Fruit fly (Drosophila melanogaster) whole organism, embryonic: Measurements from ENCODE around the gene Gclc.

Source experiments
- ATbp ChIP-seq: fragments of 200-800 bp; sonication (Bioruptor generic); optimal IDR thresholded peaks from 2 replicates; lab custom pipeline; 2017; ENCODE audit warnings: missing biosample characterization, mild to moderate bottlenecking, missing genetic modification characterization, missing genetic modification reagents
- Antp ChIP-seq: fragments of 200-800 bp; sonication (Bioruptor generic); optimal IDR thresholded peaks from 3 replicates; lab custom pipeline; 2016; ENCODE audit warnings: missing biosample characterization, missing genetic modification characterization
- Asciz ChIP-seq: fragments of 200-800 bp; sonication (Bioruptor generic); optimal IDR thresholded peaks from 2 replicates; lab custom pipeline; 2017; ENCODE audit warnings: missing biosample characterization, mild to moderate bottlenecking, missing genetic modification characterization, missing genetic modification reagents
- Bdp1 ChIP-seq: fragments of 200-800 bp; sonication (Bioruptor generic); optimal IDR thresholded peaks from 3 replicates; lab custom pipeline; 2016; ENCODE audit warnings: missing biosample characterization, missing genetic modification characterization
- Blimp-1 ChIP-seq: fragments of 200-800 bp; sonication (Bioruptor generic); optimal IDR thresholded peaks from 3 replicates; lab custom pipeline; 2018; ENCODE audit warnings: missing biosample characterization, missing genetic modification characterization, mild to moderate bottlenecking, moderate library complexity, missing genetic modification reagents
- CG10147 ChIP-seq: fragments of 200-800 bp; sonication (Bioruptor generic); optimal IDR thresholded peaks from 2 replicates; lab custom pipeline; 2019; ENCODE audit warnings: missing biosample characterization, mild to moderate bottlenecking, missing genetic modification characterization, moderate library complexity
- CG10209 ChIP-seq: fragments of 200-800 bp; sonication (Bioruptor generic); optimal IDR thresholded peaks from 3 replicates; lab custom pipeline; 2017; ENCODE audit warnings: missing biosample characterization, mild to moderate bottlenecking, missing genetic modification characterization, missing genetic modification reagents
- CG1024 ChIP-seq: fragments of 200-800 bp; sonication (Bioruptor generic); IDR thresholded peaks from 2 replicates; pipeline ENCODE4 v1.3.6; 2022; ENCODE audit warnings: missing biosample characterization, missing genetic modification characterization
- CG10462 ChIP-seq: fragments of 200-800 bp; sonication (Bioruptor generic); optimal IDR thresholded peaks from 2 replicates; lab custom pipeline; 2016; ENCODE audit warnings: missing biosample characterization, missing genetic modification characterization
- CG11504 ChIP-seq: fragments of 200-800 bp; sonication (Bioruptor generic); optimal IDR thresholded peaks from 3 replicates; lab custom pipeline; 2019; ENCODE audit warnings: missing biosample characterization, mild to moderate bottlenecking, missing genetic modification characterization, moderate library complexity
- CG11723 ChIP-seq: fragments of 200-800 bp; sonication (Bioruptor generic); optimal IDR thresholded peaks from 2 replicates; lab custom pipeline; 2017; ENCODE audit warnings: missing biosample characterization, mild to moderate bottlenecking, missing genetic modification characterization
- CG12744 ChIP-seq: fragments of 200-800 bp; sonication (Bioruptor generic); optimal IDR thresholded peaks from 2 replicates; lab custom pipeline; 2016; ENCODE audit warnings: missing biosample characterization, missing genetic modification characterization
- CG13296 ChIP-seq: fragments of 200-800 bp; sonication (Bioruptor generic); optimal IDR thresholded peaks from 3 replicates; lab custom pipeline; 2018; ENCODE audit warnings: missing biosample characterization, mild to moderate bottlenecking, missing genetic modification characterization
- CG15696 ChIP-seq: fragments of 200-800 bp; sonication (Bioruptor generic); optimal IDR thresholded peaks from 2 replicates; lab custom pipeline; 2019; ENCODE audit warnings: missing biosample characterization, mild to moderate bottlenecking, missing genetic modification characterization, moderate library complexity
- CG1602 ChIP-seq: fragments of 200-800 bp; sonication (Bioruptor generic); optimal IDR thresholded peaks from 3 replicates; lab custom pipeline; 2016; ENCODE audit warnings: missing biosample characterization, missing genetic modification characterization
- CG16779 ChIP-seq: fragments of 200-800 bp; sonication (Bioruptor generic); IDR thresholded peaks from 2 replicates; pipeline ENCODE4 v1.3.6; 2022; ENCODE audit warnings: missing biosample characterization, missing genetic modification characterization
- CG17328 ChIP-seq: fragments of 200-800 bp; sonication (Bioruptor generic); IDR thresholded peaks from 2 replicates; pipeline ENCODE4 v1.3.6; 2022; ENCODE audit warnings: missing biosample characterization, missing genetic modification characterization
- CG17361 ChIP-seq: fragments of 200-800 bp; sonication (Bioruptor generic); IDR thresholded peaks from 3 replicates; pipeline ENCODE4 v1.3.6; 2022; ENCODE audit warnings: missing biosample characterization, missing genetic modification characterization
- CG17802 ChIP-seq: fragments of 200-800 bp; sonication (Bioruptor generic); optimal IDR thresholded peaks from 2 replicates; lab custom pipeline; 2018; ENCODE audit warnings: missing biosample characterization, mild to moderate bottlenecking, missing genetic modification characterization, moderate library complexity
- CG18476 ChIP-seq: fragments of 200-800 bp; sonication (Bioruptor generic); optimal IDR thresholded peaks from 2 replicates; lab custom pipeline; 2016; ENCODE audit warnings: missing biosample characterization, mild to moderate bottlenecking, missing genetic modification characterization
- CG18764 ChIP-seq: fragments of 200-800 bp; sonication (Bioruptor generic); optimal IDR thresholded peaks from 3 replicates; lab custom pipeline; 2016; ENCODE audit warnings: missing biosample characterization, missing genetic modification characterization
- CG3163 ChIP-seq: fragments of 200-800 bp; sonication (Bioruptor generic); optimal IDR thresholded peaks from 3 replicates; lab custom pipeline; 2016; ENCODE audit warnings: missing biosample characterization, missing genetic modification characterization
- CG33213 ChIP-seq: fragments of 200-800 bp; sonication (Bioruptor generic); optimal IDR thresholded peaks from 3 replicates; lab custom pipeline; 2016; ENCODE audit warnings: missing biosample characterization, missing genetic modification characterization
- CG4854 ChIP-seq: fragments of 200-800 bp; sonication (Bioruptor generic); optimal IDR thresholded peaks from 2 replicates; lab custom pipeline; 2016; ENCODE audit warnings: missing biosample characterization, missing genetic modification characterization, inconsistent platforms
- CG5180 ChIP-seq: fragments of 200-800 bp; sonication (Bioruptor generic); optimal IDR thresholded peaks from 3 replicates; lab custom pipeline; 2017; ENCODE audit warnings: missing biosample characterization, missing genetic modification characterization, mild to moderate bottlenecking, moderate library complexity, missing genetic modification reagents
- CG6254 ChIP-seq: fragments of 200-800 bp; sonication (Bioruptor generic); optimal IDR thresholded peaks from 3 replicates; lab custom pipeline; 2017; ENCODE audit warnings: mild to moderate bottlenecking, missing biosample characterization, missing genetic modification reagents, missing genetic modification characterization
- CG7271 ChIP-seq: fragments of 200-800 bp; sonication (Bioruptor generic); optimal IDR thresholded peaks from 2 replicates; lab custom pipeline; 2018; ENCODE audit warnings: missing biosample characterization, mild to moderate bottlenecking, missing genetic modification characterization, moderate library complexity
- CG9932 ChIP-seq: fragments of 200-800 bp; sonication (Bioruptor generic); IDR thresholded peaks from 2 replicates; pipeline ENCODE4 v1.3.6; 2022; ENCODE audit warnings: missing biosample characterization, missing genetic modification characterization
- Oaz ChIP-seq: fragments of 200-800 bp; sonication (Bioruptor generic); IDR thresholded peaks from 2 replicates; pipeline ENCODE4 v1.3.6; 2022; ENCODE audit warnings: missing biosample characterization, missing genetic modification characterization
- Stat92E ChIP-seq, 3 experiments: fragments of >200 bp in 2 of 3; fragments of 200-800 bp in 1 of 3; sonication (Bioruptor generic) in 1 of 3; optimal IDR thresholded peaks; 2 replicates each; lab custom pipeline; 2017 to 2019; ENCODE audit warnings: missing biosample characterization in 3 of 3, missing genetic modification characterization in 3 of 3, mild to moderate bottlenecking in 1 of 3, moderate library complexity in 1 of 3
- TFAM ChIP-seq: fragments of 200-800 bp; sonication (Bioruptor generic); optimal IDR thresholded peaks from 2 replicates; lab custom pipeline; 2017; ENCODE audit warnings: missing biosample characterization, missing genetic modification characterization, inconsistent platforms
- Trl ChIP-seq, 3 experiments: fragments of >200 bp in 2 of 3; fragments of 200-800 bp in 1 of 3; sonication (Bioruptor generic) in 1 of 3; optimal IDR thresholded peaks; 2 replicates in 1 of 3; 3 replicates in 2 of 3; lab custom pipeline; 2016 to 2017; ENCODE audit warnings: missing biosample characterization in 1 of 3, missing genetic modification characterization in 1 of 3
- Xbp1 ChIP-seq: fragments of 200-800 bp; sonication (Bioruptor generic); optimal IDR thresholded peaks from 3 replicates; lab custom pipeline; 2016; ENCODE audit warnings: missing biosample characterization, mild to moderate bottlenecking, missing genetic modification characterization
- al ChIP-seq: fragments of 200-800 bp; sonication (Bioruptor generic); IDR thresholded peaks from 2 replicates; pipeline ENCODE4 v1.3.6; 2022; ENCODE audit warnings: missing biosample characterization, missing genetic modification characterization
- bab2 ChIP-seq: fragments of 200-800 bp; sonication (Bioruptor generic); optimal IDR thresholded peaks from 2 replicates; lab custom pipeline; 2016; ENCODE audit warnings: missing biosample characterization, missing genetic modification characterization
- bsh ChIP-seq, 2 experiments: fragments of 200-800 bp; sonication (Bioruptor generic); optimal IDR thresholded peaks; 2 replicates each; lab custom pipeline; 2017 to 2018; ENCODE audit warnings: mild to moderate bottlenecking in 2 of 2, missing biosample characterization in 2 of 2, missing genetic modification characterization in 2 of 2, moderate library complexity in 1 of 2
- dati ChIP-seq: fragments of 200-800 bp; sonication (Bioruptor generic); IDR thresholded peaks from 2 replicates; pipeline ENCODE4 v1.3.6; 2022; ENCODE audit warnings: missing biosample characterization, missing genetic modification characterization
- dimm ChIP-seq: fragments of 200-800 bp; sonication (Bioruptor generic); IDR thresholded peaks from 2 replicates; pipeline ENCODE4 v1.3.6; 2022; ENCODE audit warnings: missing biosample characterization, missing genetic modification characterization
- jigr1 ChIP-seq: fragments of 200-800 bp; sonication (Bioruptor generic); IDR thresholded peaks from 3 replicates; pipeline ENCODE4 v1.3.6; 2022; ENCODE audit warnings: missing biosample characterization, missing genetic modification characterization
- lola ChIP-seq, 3 experiments: fragments of >200 bp in 2 of 3; fragments of 200-800 bp in 1 of 3; sonication (Bioruptor generic) in 1 of 3; optimal IDR thresholded peaks; 2 replicates each; lab custom pipeline; 2017 to 2019; ENCODE audit warnings: missing biosample characterization in 3 of 3, missing genetic modification characterization in 3 of 3, mild to moderate bottlenecking in 1 of 3, moderate library complexity in 1 of 3
- odd ChIP-seq: fragments of 200-800 bp; sonication (Bioruptor generic); optimal IDR thresholded peaks from 2 replicates; lab custom pipeline; 2017; ENCODE audit warnings: missing biosample characterization, mild to moderate bottlenecking, missing genetic modification characterization
- onecut ChIP-seq: fragments of 200-800 bp; sonication (Bioruptor generic); IDR thresholded peaks from 2 replicates; pipeline ENCODE4 v1.3.6; 2022; ENCODE audit warnings: missing biosample characterization, missing genetic modification characterization
- pho ChIP-seq: fragments of 200-800 bp; sonication (Bioruptor generic); optimal IDR thresholded peaks from 2 replicates; lab custom pipeline; 2016; ENCODE audit warnings: missing biosample characterization, missing genetic modification characterization
- so ChIP-seq: fragments of 200-800 bp; sonication (Bioruptor generic); IDR thresholded peaks from 3 replicates; pipeline ENCODE4 v1.3.6; 2022; ENCODE audit warnings: missing biosample characterization, missing genetic modification characterization
- stc ChIP-seq: fragments of 200-800 bp; sonication (Bioruptor generic); IDR thresholded peaks from 2 replicates; pipeline ENCODE4 v1.3.6; 2022; ENCODE audit warnings: missing biosample characterization, missing genetic modification characterization
- toy ChIP-seq: fragments of 200-800 bp; sonication (Bioruptor generic); IDR thresholded peaks from 2 replicates; pipeline ENCODE4 v1.3.6; 2022; ENCODE audit warnings: missing biosample characterization, missing genetic modification characterization
- unpg ChIP-seq: fragments of 200-800 bp; sonication (Bioruptor generic); optimal IDR thresholded peaks from 3 replicates; lab custom pipeline; 2018; ENCODE audit warnings: missing biosample characterization, mild to moderate bottlenecking, missing genetic modification characterization, moderate library complexity
- wor ChIP-seq: fragments of 200-800 bp; sonication (Bioruptor generic); IDR thresholded peaks from 2 replicates; pipeline ENCODE4 v1.3.6; 2022; ENCODE audit warnings: missing biosample characterization, missing genetic modification characterization
- zen2 ChIP-seq: fragments of 200-800 bp; sonication (Bioruptor generic); IDR thresholded peaks from 3 replicates; pipeline ENCODE4 v1.3.6; 2022; ENCODE audit warnings: missing biosample characterization, missing genetic modification characterization; ENCODE audit not compliant: partially characterized antibody

Gene Gclc

DNA sequence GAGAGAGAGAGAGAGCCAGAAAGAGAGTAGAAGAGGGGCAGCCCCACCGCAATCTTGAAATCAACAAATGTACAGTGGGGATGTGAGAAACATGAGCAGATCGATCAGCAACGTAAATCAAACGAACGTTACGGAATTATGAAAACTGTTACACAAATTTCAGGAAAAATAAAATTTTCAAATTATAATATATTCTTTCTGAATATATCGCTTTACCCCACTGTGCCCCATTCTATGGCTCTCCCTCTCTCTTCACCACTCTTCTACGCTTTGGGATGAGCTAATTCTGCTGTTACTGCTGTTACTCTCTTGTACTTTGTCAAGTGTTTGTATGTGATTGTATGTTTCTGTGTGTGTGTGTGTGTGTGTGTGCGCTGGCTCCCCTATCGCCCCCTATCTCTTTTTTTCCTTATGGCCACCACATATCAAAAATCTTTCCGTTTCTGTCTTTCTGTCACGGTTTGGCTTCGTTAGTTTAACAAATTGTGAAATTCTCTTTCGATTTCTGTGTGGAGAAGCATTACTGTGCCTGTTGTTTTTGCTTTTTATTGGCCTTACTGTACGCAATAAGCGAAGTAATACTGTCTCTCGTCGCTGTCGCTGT lies 24.8 kb downstream of the Gclc start (continued):
- TF ChIP-seq odd: peak; percentile 95
- peak; percentile 91 to 97 for TF ChIP-seq bsh (GFP tag; optimal IDR thresholded peaks at IDR 0.05; lab: Kevin White, UChicago)
- TF ChIP-seq CG11504 (tag; lab: Kevin White, UChicago): peak; percentile 95
- peak; percentile 94 for TF ChIP-seq Blimp-1 (GFP tag; lab: Kevin White, UChicago)
- peak; percentile 94 for TF ChIP-seq CG1602 (GFP tag; lab: Kevin White, UChicago)
- TF ChIP-seq Bdp1 (GFP tag; lab: Kevin White, UChicago): peak; percentile 79
- peak in 2 of 3 experiments; percentile 17 to 87 for TF ChIP-seq lola (GFP tag; optimal IDR thresholded peaks at IDR 0.05; lab: Kevin White, UChicago)
- peak; percentile 95 for TF ChIP-seq CG10147 (GFP tag; lab: Kevin White, UChicago)
- TF ChIP-seq dimm (GFP tag; lab: Robert Waterston, UW): peak; percentile 94
- TF ChIP-seq Antp (GFP tag; lab: Kevin White, UChicago): peak; percentile 81
- TF ChIP-seq Xbp1 (GFP tag; lab: Kevin White, UChicago): peak; percentile 97
- TF ChIP-seq unpg (GFP tag; lab: Kevin White, UChicago): peak; percentile 98
- TF ChIP-seq CG12744 (GFP tag; lab: Kevin White, UChicago): peak; percentile 83
- no peak for TF ChIP-seq zen2 (GFP tag; lab: Robert Waterston, UW)
- peak; percentile 96 for TF ChIP-seq CG1024 (GFP tag; lab: Robert Waterston, UW)
- TF ChIP-seq Asciz (GFP tag; lab: Kevin White, UChicago): peak; percentile 96
- TF ChIP-seq al (GFP tag; lab: Robert Waterston, UW): peak; percentile 96
- peak; percentile 97 for TF ChIP-seq CG13296
- TF ChIP-seq Stat92E (GFP tag; optimal IDR thresholded peaks at IDR 0.05; lab: Kevin White, UChicago): peak in 1 of 3 experiments; percentile 66
- peak; percentile 94 for TF ChIP-seq CG6254
- TF ChIP-seq ATbp (GFP tag; lab: Kevin White, UChicago): peak; percentile 97
- TF ChIP-seq CG10209 (GFP tag; lab: Kevin White, UChicago): peak; percentile 96
- peak; percentile 96 for TF ChIP-seq CG16779 (GFP tag; lab: Robert Waterston, UW)
- peak; percentile 99 for TF ChIP-seq so (GFP tag; lab: Robert Waterston, UW)
- peak; percentile 99 for TF ChIP-seq CG17328 (GFP tag; lab: Robert Waterston, UW)
- TF ChIP-seq wor: peak; percentile 97
- peak; percentile 86 for TF ChIP-seq CG33213 (GFP tag; lab: Kevin White, UChicago)
- peak; percentile 71 for TF ChIP-seq CG7271 (tag; lab: Kevin White, UChicago)
- peak; percentile 88 for TF ChIP-seq CG5180 (GFP tag; lab: Kevin White, UChicago)
- peak; percentile 97 for TF ChIP-seq dati
- peak; percentile 91 for TF ChIP-seq CG18764 (GFP tag; lab: Kevin White, UChicago)
- peak; percentile 97 for TF ChIP-seq CG9932 (GFP tag; lab: Robert Waterston, UW)
- TF ChIP-seq TFAM (GFP tag; lab: Kevin White, UChicago): peak; percentile 67
- peak; percentile 91 for TF ChIP-seq CG4854
- peak; percentile 95 for TF ChIP-seq onecut (GFP tag; lab: Robert Waterston, UW)
- TF ChIP-seq toy (GFP tag; lab: Robert Waterston, UW): peak; percentile 96
- TF ChIP-seq jigr1 (GFP tag; lab: Robert Waterston, UW): peak; percentile 94
- TF ChIP-seq CG3163 (GFP tag; lab: Kevin White, UChicago): peak; percentile 65
- peak; percentile 94 for TF ChIP-seq CG18476 (GFP tag; lab: Kevin White, UChicago)
- TF ChIP-seq CG11723 (GFP tag; lab: Kevin White, UChicago): peak; percentile 95
- peak; percentile 97 for TF ChIP-seq Oaz (GFP tag; lab: Robert Waterston, UW)
- peak; percentile 95 for TF ChIP-seq CG17361 (GFP tag; lab: Robert Waterston, UW)
- peak; percentile 87 for TF ChIP-seq bab2 (GFP tag; lab: Kevin White, UChicago)
- peak; percentile 83 for TF ChIP-seq CG17802
- peak; percentile 90 for TF ChIP-seq pho (GFP tag; lab: Kevin White, UChicago)
- peak; percentile 99 for TF ChIP-seq stc
- peak; percentile 71 for TF ChIP-seq CG15696
- TF ChIP-seq Trl (optimal IDR thresholded peaks at IDR 0.05; lab: Kevin White, UChicago): peak; percentile 86 to 99
- TF ChIP-seq Trl (GFP tag; optimal IDR thresholded peaks at IDR 0.05; lab: Kevin White, UChicago): peak; percentile 84
- peak; percentile 93 for TF ChIP-seq CG10462 (GFP tag; lab: Kevin White, UChicago)
